Worm (Caenorhabditis elegans) whole organism, L2 larva: Measurements from ENCODE around the gene C28H8.8.

ENCODE experiments used
- C34F6.9 ChIP-seq: fragments of 150-350 bp; optimal IDR thresholded peaks from 2 replicates; lab custom pipeline; 2014; ENCODE audit warnings: missing biosample characterization, missing genetic modification characterization
- F13H6.1 ChIP-seq: sonication (generic microtip); optimal IDR thresholded peaks from 2 replicates; lab custom pipeline; 2016; ENCODE audit warnings: missing genetic modification characterization, missing compliant biosample characterization
- Y55F3AM.14 ChIP-seq: fragments of 200-800 bp; sonication (Bioruptor generic); optimal IDR thresholded peaks from 2 replicates; lab custom pipeline; 2018; ENCODE audit warnings: mild to moderate bottlenecking, missing genetic modification characterization, missing compliant biosample characterization
- alr-1 ChIP-seq: fragments of 150-350 bp; optimal IDR thresholded peaks from 2 replicates; lab custom pipeline; 2014; ENCODE audit warnings: missing biosample characterization, missing genetic modification characterization
- ama-1 ChIP-seq: fragments of 150-350 bp; optimal IDR thresholded peaks from 2 replicates; lab custom pipeline; 2018; ENCODE audit warnings: inconsistent platforms
- blmp-1 ChIP-seq: sonication (generic microtip); optimal IDR thresholded peaks from 2 replicates; lab custom pipeline; 2017; ENCODE audit warnings: missing genetic modification characterization, mild to moderate bottlenecking, missing compliant biosample characterization, antibody characterized with exemption, moderate library complexity; ENCODE audit not compliant: insufficient read depth
- crh-2 ChIP-seq: sonication (generic microtip); optimal IDR thresholded peaks from 2 replicates; lab custom pipeline; 2017; ENCODE audit warnings: missing biosample characterization, missing genetic modification characterization
- dmd-4 ChIP-seq: sonication (generic microtip); optimal IDR thresholded peaks from 2 replicates; lab custom pipeline; 2017; ENCODE audit warnings: missing biosample characterization, missing genetic modification characterization
- egl-27 ChIP-seq: sonication (generic microtip); optimal IDR thresholded peaks from 3 replicates; lab custom pipeline; 2017; ENCODE audit warnings: missing biosample characterization, missing genetic modification reagents, missing genetic modification characterization
- elt-3 ChIP-seq: sonication (generic microtip); optimal IDR thresholded peaks from 2 replicates; lab custom pipeline; 2017; ENCODE audit warnings: missing biosample characterization, missing genetic modification characterization
- fos-1 ChIP-seq: fragments of 150-350 bp; optimal IDR thresholded peaks from 2 replicates; lab custom pipeline; 2014; ENCODE audit warnings: missing biosample characterization, missing genetic modification characterization
- gmeb-1 ChIP-seq: fragments of 150-350 bp; optimal IDR thresholded peaks from 2 replicates; lab custom pipeline; 2014; ENCODE audit warnings: missing biosample characterization, missing genetic modification characterization
- lin-13 ChIP-seq: fragments of 150-350 bp; optimal IDR thresholded peaks from 2 replicates; lab custom pipeline; 2014; ENCODE audit warnings: missing biosample characterization, missing genetic modification reagents, missing genetic modification characterization
- lin-39 ChIP-seq: fragments of 150-350 bp; optimal IDR thresholded peaks from 2 replicates; lab custom pipeline; 2014; ENCODE audit warnings: missing biosample characterization, missing genetic modification reagents, missing genetic modification characterization
- lsy-2 ChIP-seq, 2 experiments: fragments of 150-350 bp in 1 of 2; sonication (generic microtip) in 1 of 2; optimal IDR thresholded peaks; 2 replicates each; lab custom pipeline; 2014 to 2017; ENCODE audit warnings: missing biosample characterization in 2 of 2, missing genetic modification characterization in 2 of 2
- mdl-1 ChIP-seq, 2 experiments: fragments of 150-350 bp in 1 of 2; sonication (generic microtip) in 1 of 2; optimal IDR thresholded peaks; 2 replicates each; lab custom pipeline; 2017; ENCODE audit warnings: missing biosample characterization in 2 of 2, missing genetic modification characterization in 2 of 2
- nhr-10 ChIP-seq: sonication (generic microtip); optimal IDR thresholded peaks from 2 replicates; lab custom pipeline; 2017; ENCODE audit warnings: missing biosample characterization, missing genetic modification characterization
- nhr-11 ChIP-seq: fragments of 150-350 bp; optimal IDR thresholded peaks from 2 replicates; lab custom pipeline; 2014; ENCODE audit warnings: missing biosample characterization, missing genetic modification characterization
- nhr-129 ChIP-seq: fragments of 150-350 bp; optimal IDR thresholded peaks from 2 replicates; lab custom pipeline; 2014; ENCODE audit warnings: missing biosample characterization, missing genetic modification characterization
- nhr-237 ChIP-seq: fragments of 150-350 bp; optimal IDR thresholded peaks from 2 replicates; lab custom pipeline; 2014; ENCODE audit warnings: missing biosample characterization, missing genetic modification characterization
- nhr-25 ChIP-seq: fragments of 150-350 bp; sonication (generic microtip); optimal IDR thresholded peaks from 3 replicates; lab custom pipeline; 2014; ENCODE audit warnings: missing biosample characterization, missing genetic modification characterization
- nhr-6 ChIP-seq: fragments of 150-350 bp; optimal IDR thresholded peaks from 2 replicates; lab custom pipeline; 2014; ENCODE audit warnings: missing biosample characterization, missing genetic modification characterization
- nhr-77 ChIP-seq: fragments of 150-350 bp; optimal IDR thresholded peaks from 2 replicates; lab custom pipeline; 2014; ENCODE audit warnings: missing biosample characterization, missing genetic modification characterization
- peb-1 ChIP-seq: fragments of 150-350 bp; optimal IDR thresholded peaks from 2 replicates; lab custom pipeline; 2014; ENCODE audit warnings: missing biosample characterization, missing genetic modification characterization
- sma-3 ChIP-seq: sonication (generic microtip); optimal IDR thresholded peaks from 2 replicates; lab custom pipeline; 2016; ENCODE audit warnings: missing genetic modification reagents, missing genetic modification characterization, missing compliant biosample characterization
- sma-9 ChIP-seq, 2 experiments: fragments of 150-350 bp in 1 of 2; sonication (generic microtip) in 1 of 2; optimal IDR thresholded peaks; 2 replicates each; lab custom pipeline; 2014 to 2016; ENCODE audit warnings: missing genetic modification characterization in 2 of 2, mild to moderate bottlenecking in 1 of 2, missing biosample characterization in 1 of 2, missing compliant biosample characterization in 1 of 2, missing genetic modification reagents in 1 of 2, moderate library complexity in 1 of 2
- snpc-4 ChIP-seq: fragments of 150-350 bp; optimal IDR thresholded peaks from 2 replicates; lab custom pipeline; 2014; ENCODE audit warnings: missing biosample characterization, missing genetic modification characterization
- unc-55 ChIP-seq: fragments of 150-350 bp; sonication (generic microtip); optimal IDR thresholded peaks from 3 replicates; lab custom pipeline; 2014; ENCODE audit warnings: missing biosample characterization, missing genetic modification reagents, missing genetic modification characterization
- unc-62 ChIP-seq: fragments of 150-350 bp; optimal IDR thresholded peaks from 2 replicates; lab custom pipeline; 2014; ENCODE audit warnings: missing biosample characterization, missing genetic modification reagents, missing genetic modification characterization
- ztf-1 ChIP-seq: fragments of 200-800 bp; sonication (Bioruptor generic); conservative IDR thresholded peaks from 2 replicates; pipeline ENCODE4 v1.3.6; 2022; ENCODE audit warnings: missing genetic modification characterization, missing compliant biosample characterization
- ztf-4 ChIP-seq: fragments of 150-350 bp; optimal IDR thresholded peaks from 2 replicates; lab custom pipeline; 2014; ENCODE audit warnings: missing biosample characterization, missing genetic modification characterization

The C28H8.8 gene

DNA sequence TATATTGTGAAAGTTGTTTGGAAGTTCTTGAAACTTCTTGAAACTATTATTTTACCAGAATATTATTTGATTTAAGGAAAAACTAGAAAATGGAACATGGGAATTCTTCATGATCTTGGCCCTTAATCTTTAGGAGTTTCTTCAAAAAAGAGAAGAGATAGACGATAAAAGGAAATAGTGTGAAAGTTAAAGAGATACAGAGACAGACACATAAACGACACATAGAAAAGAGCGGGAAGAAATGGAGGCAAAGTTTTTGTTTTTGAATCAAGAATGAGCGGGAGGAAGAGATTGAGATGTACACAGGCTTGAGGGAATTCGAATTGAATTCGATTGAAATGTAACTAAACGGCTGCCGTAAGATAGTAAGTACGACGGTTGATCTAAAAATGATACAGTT, 8.9 kb upstream of the C28H8.8 start:
- TF ChIP-seq unc-55 (GFP tag; lab: Kevin White, UChicago) (peak; percentile 30), nhr-129 (tag; lab: Kevin White, UChicago) (peak; percentile 17), nhr-11 (tag; lab: Kevin White, UChicago) (no peak), C34F6.9 (peak; percentile 42), Y55F3AM.14 (peak; percentile 61), lin-13 (GFP tag; lab: Kevin White, UChicago) (no peak), lsy-2 (tag; optimal IDR thresholded peaks at IDR 0.05; lab: Kevin White, UChicago) (peak in 1 of 2 experiments; percentile 9)

DNA sequence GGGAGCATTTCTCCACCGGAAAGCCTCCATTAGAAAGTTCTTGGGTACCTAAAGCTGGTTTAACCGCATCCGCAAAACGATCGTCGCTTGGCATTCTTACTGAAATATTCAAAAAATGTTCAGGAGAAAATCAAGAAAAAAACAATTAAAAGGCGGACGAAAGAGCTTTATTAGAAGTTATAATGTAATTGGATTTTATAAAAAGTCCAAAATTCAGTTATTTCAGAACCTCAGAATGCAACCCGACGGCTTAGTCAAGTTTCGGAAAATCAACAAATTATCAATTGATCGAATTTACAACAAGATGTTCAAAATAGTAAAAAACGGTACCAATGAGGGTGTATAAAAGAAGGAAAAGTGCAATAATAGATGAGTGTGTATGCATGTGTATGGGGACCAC, 7.3 kb upstream of the C28H8.8 start, which contains the start of gene pxl-1:
Gene pxl-1 (minus strand): TSS at position 101 of the 400 bp plus-strand sequence.
- TF ChIP-seq ztf-1 (GFP tag; lab: Robert Waterston, UW): no peak

DNA sequence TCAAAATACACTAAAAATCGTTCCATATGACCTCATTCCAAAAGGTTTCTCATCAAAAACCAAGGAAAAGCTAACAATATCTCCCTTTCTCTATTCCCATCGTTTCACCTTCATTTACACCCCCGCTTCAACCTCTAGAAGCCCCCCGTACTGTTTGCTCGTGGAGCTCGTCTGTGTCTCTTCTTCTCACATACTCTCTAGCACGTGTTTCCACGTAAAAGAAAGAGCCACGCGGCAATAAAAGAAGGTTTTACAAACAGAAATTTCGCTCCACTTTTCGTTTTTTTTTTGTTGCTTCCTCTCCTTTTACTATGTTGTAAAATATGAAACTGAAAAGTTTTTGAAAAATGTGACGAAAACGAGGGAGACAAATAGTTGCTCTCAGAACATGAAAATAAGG, 4.3 kb upstream of the C28H8.8 start:
- TF ChIP-seq Y55F3AM.14 (no peak), crh-2 (tag; lab: Kevin White, UChicago) (no peak), F13H6.1 (tag; lab: Kevin White, UChicago) (peak; percentile 31), egl-27 (tag; lab: Kevin White, UChicago) (no peak), C34F6.9 (no peak), blmp-1 (no peak), mdl-1 (tag; optimal IDR thresholded peaks at IDR 0.05; lab: Kevin White, UChicago) (no peak), nhr-10 (tag; lab: Kevin White, UChicago) (no peak), lin-39 (no peak)

DNA sequence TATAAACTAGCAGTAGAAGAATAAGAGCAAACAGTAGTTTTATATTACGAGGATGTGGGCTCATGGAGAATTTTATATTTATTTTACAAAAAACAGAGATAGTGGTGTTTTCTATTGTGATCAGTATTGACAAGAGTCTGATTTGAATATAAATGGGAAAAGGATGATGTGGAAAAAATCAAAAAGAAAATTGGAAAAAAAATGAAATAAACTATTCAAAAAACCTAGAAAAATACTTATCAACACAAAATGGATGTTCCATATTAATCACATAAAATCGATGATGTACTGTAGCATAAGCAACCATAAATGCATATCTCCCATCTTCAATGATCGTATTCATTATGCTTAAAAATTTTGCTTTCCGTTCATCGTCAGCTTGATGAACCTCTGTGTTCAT, 1.7 kb downstream of the C28H8.8 start, which contains the start of gene C28H8.7:
Gene C28H8.7 (minus strand): TSS at position 101 of the 400 bp plus-strand sequence.
- TF ChIP-seq peb-1 (no peak), unc-62 (no peak), blmp-1 (no peak), nhr-237 (no peak)

DNA sequence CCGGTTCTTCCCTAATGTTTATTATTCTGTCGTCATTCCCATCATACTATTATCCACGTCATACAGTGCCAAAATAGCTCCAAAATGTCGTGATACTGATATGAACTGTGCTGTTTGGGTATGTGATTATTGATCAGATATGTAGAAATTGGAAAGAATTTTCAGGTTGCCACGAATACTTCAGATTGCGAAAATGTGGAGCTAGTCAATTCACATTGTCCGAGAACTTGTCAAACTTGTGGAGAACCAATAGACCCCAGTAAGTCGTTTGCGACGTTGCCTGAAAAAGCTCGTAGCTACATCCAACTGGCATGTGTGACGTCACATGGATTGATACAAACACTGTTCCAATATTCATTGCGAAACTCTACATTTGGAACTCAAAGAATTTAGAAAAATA, 4.1 kb downstream of the C28H8.8 start:
- no peak for TF ChIP-seq nhr-6 (tag; lab: Kevin White, UChicago)
- TF ChIP-seq nhr-11 (tag; lab: Kevin White, UChicago): no peak
- TF ChIP-seq nhr-25: no peak
- no peak for TF ChIP-seq alr-1
- TF ChIP-seq elt-3: no peak
- no peak for TF ChIP-seq nhr-237

DNA sequence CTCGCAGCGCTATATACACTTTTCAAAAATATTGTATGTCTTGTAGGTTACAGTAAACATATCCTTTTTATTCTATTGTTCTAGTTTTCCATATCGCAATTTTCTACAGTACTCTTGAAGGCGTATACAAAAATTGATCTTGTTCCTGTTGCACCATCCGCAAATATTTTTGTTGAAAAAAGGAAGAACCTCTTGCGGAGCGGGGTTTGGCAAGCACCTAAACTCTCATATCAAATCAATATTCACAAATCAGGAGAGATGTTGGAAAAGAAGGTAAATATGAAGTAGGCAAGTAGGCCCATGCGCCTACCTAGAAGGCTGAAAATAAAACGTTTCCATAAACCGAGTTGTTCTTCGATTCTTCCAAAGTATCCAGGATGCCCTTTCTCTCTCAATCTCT, 4.6 kb downstream of the C28H8.8 start, which contains the start of gene C28H8.5:
Gene C28H8.5 (plus strand): TSS at position 301 of the 400 bp plus-strand sequence.
- no peak for TF ChIP-seq Y55F3AM.14
- no peak for TF ChIP-seq egl-27 (tag; lab: Kevin White, UChicago)
- no peak for TF ChIP-seq mdl-1 (tag; optimal IDR thresholded peaks at IDR 0.05; lab: Kevin White, UChicago)
- no peak for TF ChIP-seq dmd-4 (tag; lab: Kevin White, UChicago)
- no peak for TF ChIP-seq nhr-25
- no peak for TF ChIP-seq blmp-1
- no peak for TF ChIP-seq sma-9 (GFP tag; optimal IDR thresholded peaks at IDR 0.05; lab: Kevin White, UChicago)
- TF ChIP-seq sma-9 (tag; optimal IDR thresholded peaks at IDR 0.05; lab: Kevin White, UChicago): no peak
- no peak for TF ChIP-seq elt-3
- TF ChIP-seq snpc-4: no peak
- TF ChIP-seq ztf-4 (tag; lab: Kevin White, UChicago): no peak
- no peak for TF ChIP-seq unc-62
- no peak for TF ChIP-seq nhr-11 (tag; lab: Kevin White, UChicago)
- TF ChIP-seq F13H6.1 (tag; lab: Kevin White, UChicago): no peak
- no peak for TF ChIP-seq nhr-77 (tag; lab: Kevin White, UChicago)
- no peak for TF ChIP-seq gmeb-1 (tag; lab: Kevin White, UChicago)
- TF ChIP-seq nhr-6 (tag; lab: Kevin White, UChicago): no peak
- TF ChIP-seq fos-1 (tag; lab: Kevin White, UChicago): no peak
- TF ChIP-seq ama-1: no peak
- TF ChIP-seq ztf-1 (GFP tag; lab: Robert Waterston, UW): no peak
- no peak for TF ChIP-seq sma-3 (GFP tag; lab: Kevin White, UChicago)
- TF ChIP-seq, all 48 proteins: peak for 0
